Worm (Caenorhabditis elegans) whole organism, early embryonic: Measurements from ENCODE around the gene npr-3.

Experiments
- B0310.2 ChIP-seq: sonication (generic microtip); optimal IDR thresholded peaks from 2 replicates; lab custom pipeline; 2016; ENCODE audit warnings: mild to moderate bottlenecking, missing genetic modification characterization, missing compliant biosample characterization
- F13C5.2 ChIP-seq: sonication (generic microtip); optimal IDR thresholded peaks from 2 replicates; lab custom pipeline; 2017; ENCODE audit warnings: mild to moderate bottlenecking, missing genetic modification characterization, inconsistent platforms, missing compliant biosample characterization
- ama-1 ChIP-seq: fragments of 150-350 bp; optimal IDR thresholded peaks from 2 replicates; lab custom pipeline; 2014
- ceh-13 ChIP-seq: fragments of 200-800 bp; sonication (Bioruptor generic); optimal IDR thresholded peaks from 2 replicates; lab custom pipeline; 2018; ENCODE audit warnings: mild to moderate bottlenecking, missing genetic modification characterization, missing compliant biosample characterization
- ceh-36 ChIP-seq: sonication (generic microtip); optimal IDR thresholded peaks from 2 replicates; lab custom pipeline; 2016; ENCODE audit warnings: missing genetic modification characterization, inconsistent platforms, missing compliant biosample characterization
- ets-7 ChIP-seq: sonication (generic microtip); optimal IDR thresholded peaks from 2 replicates; lab custom pipeline; 2016; ENCODE audit warnings: missing genotype, missing genetic modification characterization, missing compliant biosample characterization
- flt-1 ChIP-seq: fragments of 200-800 bp; sonication (Bioruptor generic); IDR thresholded peaks from 2 replicates; pipeline ENCODE4 v1.3.6; 2022; ENCODE audit warnings: missing genetic modification characterization, missing compliant biosample characterization
- hmbx-1 ChIP-seq: sonication (generic microtip); optimal IDR thresholded peaks from 2 replicates; lab custom pipeline; 2016; ENCODE audit warnings: mild to moderate bottlenecking, missing genetic modification characterization, missing compliant biosample characterization
- hmg-4 ChIP-seq: fragments of 200-800 bp; sonication (Bioruptor generic); optimal IDR thresholded peaks from 2 replicates; lab custom pipeline; 2018; ENCODE audit warnings: mild to moderate bottlenecking, missing genetic modification characterization, missing compliant biosample characterization
- hnd-1 ChIP-seq: sonication (generic microtip); optimal IDR thresholded peaks from 2 replicates; lab custom pipeline; 2016; ENCODE audit warnings: missing genetic modification characterization, missing compliant biosample characterization
- pes-1 ChIP-seq: fragments of 200-800 bp; sonication (Bioruptor generic); IDR thresholded peaks from 2 replicates; pipeline ENCODE4 v1.3.6; 2022; ENCODE audit warnings: missing genetic modification reagents, missing genetic modification characterization, missing compliant biosample characterization
- sea-1 ChIP-seq: fragments of 200-800 bp; sonication (Bioruptor generic); conservative IDR thresholded peaks from 2 replicates; pipeline ENCODE4 v1.3.6; 2022; ENCODE audit warnings: missing genetic modification characterization, missing compliant biosample characterization
- tbx-11 ChIP-seq: fragments of 200-800 bp; sonication (Bioruptor generic); IDR thresholded peaks from 2 replicates; pipeline ENCODE4 v1.3.6; 2022; ENCODE audit warnings: missing genetic modification characterization, missing compliant biosample characterization

- no peak for TF ChIP-seq hmg-4 (GFP tag; lab: Kevin White, UChicago)
- TF ChIP-seq ceh-13 (GFP tag; lab: Kevin White, UChicago): no peak
- no peak for TF ChIP-seq ama-1 (lab: Kevin White, UChicago)
- TF ChIP-seq F13C5.2: no peak
- no peak for TF ChIP-seq ceh-36
- TF ChIP-seq flt-1 (GFP tag; lab: Robert Waterston, UW): no peak
- no peak for TF ChIP-seq tbx-11 (GFP tag; lab: Robert Waterston, UW)
- no peak for TF ChIP-seq pes-1 (GFP tag; lab: Robert Waterston, UW)
- TF ChIP-seq B0310.2 (tag; lab: Kevin White, UChicago): no peak
- TF ChIP-seq hnd-1 (tag; lab: Kevin White, UChicago): no peak
- TF ChIP-seq sea-1 (GFP tag; lab: Robert Waterston, UW): no peak
- no peak for TF ChIP-seq hmbx-1 (tag; lab: Kevin White, UChicago)
- no peak for TF ChIP-seq ets-7 (tag; lab: Kevin White, UChicago)
Measured at ce11 chrIV:11459684-11460083, at the start of gene npr-3.
